Fruit fly (Drosophila melanogaster) whole organism, embryonic: Measurements from ENCODE around the gene CG31125.
A peak's percentile ranks its signal among the peaks of the same experiment; 100 is the strongest.

ENCODE experiments used
- Bdp1 ChIP-seq: fragments of 200-800 bp; sonication (Bioruptor generic); optimal IDR thresholded peaks from 3 replicates; lab custom pipeline; 2016; ENCODE audit warnings: missing biosample characterization, missing genetic modification characterization
- CG10147 ChIP-seq: fragments of 200-800 bp; sonication (Bioruptor generic); optimal IDR thresholded peaks from 2 replicates; lab custom pipeline; 2019; ENCODE audit warnings: missing biosample characterization, mild to moderate bottlenecking, missing genetic modification characterization, moderate library complexity
- CG11560 ChIP-seq: fragments of 200-800 bp; sonication (Bioruptor generic); IDR thresholded peaks from 3 replicates; pipeline ENCODE4 v1.3.6; 2022; ENCODE audit warnings: missing biosample characterization, missing genetic modification characterization
- CG12236 ChIP-seq: fragments of 200-800 bp; sonication (Bioruptor generic); optimal IDR thresholded peaks from 2 replicates; lab custom pipeline; 2016; ENCODE audit warnings: missing biosample characterization, missing genetic modification characterization
- CG12391 ChIP-seq: fragments of 200-800 bp; sonication (Bioruptor generic); optimal IDR thresholded peaks from 3 replicates; lab custom pipeline; 2018; ENCODE audit warnings: missing biosample characterization, mild to moderate bottlenecking, missing genetic modification characterization, moderate library complexity
- CG13296 ChIP-seq: fragments of 200-800 bp; sonication (Bioruptor generic); optimal IDR thresholded peaks from 3 replicates; lab custom pipeline; 2018; ENCODE audit warnings: missing biosample characterization, mild to moderate bottlenecking, missing genetic modification characterization
- CG13424 ChIP-seq: fragments of 200-800 bp; sonication (Bioruptor generic); optimal IDR thresholded peaks from 2 replicates; lab custom pipeline; 2019; ENCODE audit warnings: missing biosample characterization, mild to moderate bottlenecking, missing genetic modification characterization, moderate library complexity
- CG15011 ChIP-seq: fragments of 200-800 bp; sonication (Bioruptor generic); optimal IDR thresholded peaks from 3 replicates; lab custom pipeline; 2018; ENCODE audit warnings: missing biosample characterization, mild to moderate bottlenecking, missing genetic modification characterization
- CG15601 ChIP-seq: fragments of 200-800 bp; sonication (Bioruptor generic); optimal IDR thresholded peaks from 3 replicates; lab custom pipeline; 2019; ENCODE audit warnings: missing biosample characterization, mild to moderate bottlenecking, missing genetic modification characterization, moderate library complexity
- CG1603 ChIP-seq: fragments of 200-800 bp; sonication (Bioruptor generic); optimal IDR thresholded peaks from 2 replicates; lab custom pipeline; 2019; ENCODE audit warnings: missing biosample characterization, mild to moderate bottlenecking, missing genetic modification characterization, moderate library complexity
- CG1647 ChIP-seq: fragments of 200-800 bp; sonication (Bioruptor generic); optimal IDR thresholded peaks from 3 replicates; lab custom pipeline; 2016; ENCODE audit warnings: missing biosample characterization, missing genetic modification characterization
- CG16813 ChIP-seq: fragments of 200-800 bp; sonication (Bioruptor generic); IDR thresholded peaks from 3 replicates; pipeline ENCODE4 v1.3.6; 2022; ENCODE audit warnings: missing biosample characterization, missing genetic modification characterization; ENCODE audit not compliant: partially characterized antibody
- CG16863 ChIP-seq: fragments of 200-800 bp; sonication (Bioruptor generic); optimal IDR thresholded peaks from 3 replicates; lab custom pipeline; 2016; ENCODE audit warnings: missing biosample characterization, missing genetic modification characterization
- CG17612 ChIP-seq: fragments of 200-800 bp; sonication (Bioruptor generic); IDR thresholded peaks from 2 replicates; pipeline ENCODE4 v1.3.6; 2022; ENCODE audit warnings: missing biosample characterization, missing genetic modification characterization
- CG2120 ChIP-seq: fragments of 200-800 bp; sonication (Bioruptor generic); optimal IDR thresholded peaks from 3 replicates; lab custom pipeline; 2016; ENCODE audit warnings: missing biosample characterization, missing genetic modification characterization
- CG31365 ChIP-seq: fragments of 200-800 bp; sonication (Bioruptor generic); optimal IDR thresholded peaks from 2 replicates; lab custom pipeline; 2018; ENCODE audit warnings: missing biosample characterization, mild to moderate bottlenecking, missing genetic modification characterization
- CG32772 ChIP-seq: fragments of 200-800 bp; sonication (Bioruptor generic); IDR thresholded peaks from 2 replicates; pipeline ENCODE4 v1.3.6; 2022; ENCODE audit warnings: missing biosample characterization, missing genetic modification characterization
- CG3838 ChIP-seq: fragments of 200-800 bp; sonication (Bioruptor generic); optimal IDR thresholded peaks from 3 replicates; lab custom pipeline; 2016; ENCODE audit warnings: missing biosample characterization, missing genetic modification characterization
- CG4360 ChIP-seq: fragments of 200-800 bp; sonication (Bioruptor generic); IDR thresholded peaks from 2 replicates; pipeline ENCODE4 v1.3.6; 2022; ENCODE audit warnings: missing biosample characterization, missing genetic modification characterization
- CG4730 ChIP-seq: fragments of 200-800 bp; sonication (Bioruptor generic); IDR thresholded peaks from 2 replicates; pipeline ENCODE4 v1.3.6; 2022; ENCODE audit warnings: missing biosample characterization, missing genetic modification characterization
- CG6175 ChIP-seq: fragments of 200-800 bp; sonication (Bioruptor generic); IDR thresholded peaks from 3 replicates; pipeline ENCODE4 v1.3.6; 2022; ENCODE audit warnings: missing biosample characterization, missing genetic modification characterization
- CHES-1-like ChIP-seq: fragments of 200-800 bp; sonication (Bioruptor generic); optimal IDR thresholded peaks from 2 replicates; lab custom pipeline; 2016; ENCODE audit warnings: missing biosample characterization, missing genetic modification characterization
- Chrac-16 ChIP-seq: fragments of 200-800 bp; sonication (Bioruptor generic); optimal IDR thresholded peaks from 3 replicates; lab custom pipeline; 2016; ENCODE audit warnings: missing biosample characterization, missing genetic modification characterization
- E2f1 ChIP-seq: fragments of 200-800 bp; sonication (Bioruptor generic); IDR thresholded peaks from 2 replicates; pipeline ENCODE4 v1.3.6; 2022; ENCODE audit warnings: missing biosample characterization, missing genetic modification characterization
- E2f2 ChIP-seq: fragments of 200-800 bp; sonication (Bioruptor generic); IDR thresholded peaks from 2 replicates; pipeline ENCODE4 v1.3.6; 2022; ENCODE audit warnings: missing biosample characterization, missing genetic modification characterization
- Gug ChIP-seq: fragments of 200-800 bp; sonication (Bioruptor generic); IDR thresholded peaks from 4 replicates; pipeline ENCODE4 v1.3.6; 2022; ENCODE audit warnings: missing biosample characterization, missing genetic modification characterization
- HLH54F ChIP-seq: fragments of 200-800 bp; sonication (Bioruptor generic); optimal IDR thresholded peaks from 3 replicates; lab custom pipeline; 2016; ENCODE audit warnings: missing biosample characterization, missing genetic modification characterization
- Hmx ChIP-seq: fragments of 200-800 bp; sonication (Bioruptor generic); optimal IDR thresholded peaks from 2 replicates; lab custom pipeline; 2016; ENCODE audit warnings: missing biosample characterization, missing genetic modification characterization
- Tbp ChIP-seq: fragments of >200 bp; optimal IDR thresholded peaks from 2 replicates; lab custom pipeline; 2018; ENCODE audit warnings: missing biosample characterization, missing genetic modification characterization
- YL-1 ChIP-seq: fragments of 200-800 bp; sonication (Bioruptor generic); optimal IDR thresholded peaks from 3 replicates; lab custom pipeline; 2017; ENCODE audit warnings: missing biosample characterization, mild to moderate bottlenecking, missing genetic modification characterization
- ab ChIP-seq: fragments of 200-800 bp; sonication (Bioruptor generic); optimal IDR thresholded peaks from 2 replicates; lab custom pipeline; 2016; ENCODE audit warnings: missing biosample characterization, missing genetic modification characterization
- az2 ChIP-seq: fragments of 200-800 bp; sonication (Bioruptor generic); optimal IDR thresholded peaks from 3 replicates; lab custom pipeline; 2016; ENCODE audit warnings: missing biosample characterization, missing genetic modification characterization
- bsh ChIP-seq, 2 experiments: fragments of 200-800 bp; sonication (Bioruptor generic); optimal IDR thresholded peaks; 2 replicates each; lab custom pipeline; 2017 to 2018; ENCODE audit warnings: mild to moderate bottlenecking in 2 of 2, missing biosample characterization in 2 of 2, missing genetic modification characterization in 2 of 2, moderate library complexity in 1 of 2
- chinmo ChIP-seq: fragments of 200-800 bp; sonication (Bioruptor generic); IDR thresholded peaks from 4 replicates; pipeline ENCODE4 v1.3.6; 2022; ENCODE audit warnings: missing biosample characterization, missing genetic modification characterization; ENCODE audit not compliant: partially characterized antibody
- danr ChIP-seq: fragments of 200-800 bp; sonication (Bioruptor generic); IDR thresholded peaks from 2 replicates; pipeline ENCODE4 v1.3.6; 2022; ENCODE audit warnings: missing biosample characterization, missing genetic modification characterization
- dmrt99B ChIP-seq: fragments of 200-800 bp; sonication (Bioruptor generic); optimal IDR thresholded peaks from 2 replicates; lab custom pipeline; 2018; ENCODE audit warnings: missing biosample characterization, mild to moderate bottlenecking, missing genetic modification characterization, moderate library complexity
- gcm2 ChIP-seq: fragments of 200-800 bp; sonication (Bioruptor generic); optimal IDR thresholded peaks from 2 replicates; lab custom pipeline; 2016; ENCODE audit warnings: missing biosample characterization, missing genetic modification characterization
- gem ChIP-seq: fragments of 200-800 bp; sonication (Bioruptor generic); optimal IDR thresholded peaks from 2 replicates; lab custom pipeline; 2019; ENCODE audit warnings: missing biosample characterization, mild to moderate bottlenecking, missing genetic modification characterization, moderate library complexity
- gro ChIP-seq: fragments of 200-800 bp; sonication (Bioruptor generic); optimal IDR thresholded peaks from 2 replicates; lab custom pipeline; 2016; ENCODE audit warnings: missing biosample characterization, missing genetic modification characterization
- gsb-n ChIP-seq: fragments of 200-800 bp; sonication (Bioruptor generic); optimal IDR thresholded peaks from 3 replicates; lab custom pipeline; 2018; ENCODE audit warnings: missing biosample characterization, mild to moderate bottlenecking, missing genetic modification characterization
- jing ChIP-seq: fragments of 200-800 bp; sonication (Bioruptor generic); optimal IDR thresholded peaks from 2 replicates; lab custom pipeline; 2018; ENCODE audit warnings: missing biosample characterization, mild to moderate bottlenecking, missing genetic modification characterization
- jumu ChIP-seq: fragments of 200-800 bp; sonication (Bioruptor generic); optimal IDR thresholded peaks from 3 replicates; lab custom pipeline; 2016; ENCODE audit warnings: missing biosample characterization, missing genetic modification characterization
- ken ChIP-seq: fragments of 200-800 bp; sonication (Bioruptor generic); IDR thresholded peaks from 3 replicates; pipeline ENCODE4 v1.3.6; 2022; ENCODE audit warnings: missing biosample characterization, missing genetic modification characterization
- lilli ChIP-seq: fragments of 200-800 bp; sonication (Bioruptor generic); optimal IDR thresholded peaks from 3 replicates; lab custom pipeline; 2016; ENCODE audit warnings: missing biosample characterization, missing genetic modification characterization
- lola ChIP-seq, 3 experiments: fragments of >200 bp in 2 of 3; fragments of 200-800 bp in 1 of 3; sonication (Bioruptor generic) in 1 of 3; optimal IDR thresholded peaks; 2 replicates each; lab custom pipeline; 2017 to 2019; ENCODE audit warnings: missing biosample characterization in 3 of 3, missing genetic modification characterization in 3 of 3, mild to moderate bottlenecking in 1 of 3, moderate library complexity in 1 of 3
- mld ChIP-seq: fragments of 200-800 bp; sonication (Bioruptor generic); IDR thresholded peaks from 3 replicates; pipeline ENCODE4 v1.3.6; 2022; ENCODE audit warnings: missing biosample characterization, missing genetic modification characterization; ENCODE audit not compliant: partially characterized antibody
- oc ChIP-seq: fragments of 200-800 bp; sonication (Bioruptor generic); optimal IDR thresholded peaks from 2 replicates; lab custom pipeline; 2018; ENCODE audit warnings: missing biosample characterization, mild to moderate bottlenecking, missing genetic modification characterization, moderate library complexity
- pnt ChIP-seq: fragments of 200-800 bp; sonication (Bioruptor generic); optimal IDR thresholded peaks from 3 replicates; lab custom pipeline; 2016; ENCODE audit warnings: missing biosample characterization, missing genetic modification characterization
- pum ChIP-seq: fragments of 200-800 bp; sonication (Bioruptor generic); optimal IDR thresholded peaks from 2 replicates; lab custom pipeline; 2016; ENCODE audit warnings: missing biosample characterization, missing genetic modification characterization
- vnd ChIP-seq: fragments of 200-800 bp; sonication (Bioruptor generic); IDR thresholded peaks from 3 replicates; pipeline ENCODE4 v1.3.6; 2022; ENCODE audit warnings: missing biosample characterization, missing genetic modification characterization; ENCODE audit not compliant: partially characterized antibody
- vvl ChIP-seq: fragments of 200-800 bp; sonication (Bioruptor generic); IDR thresholded peaks from 2 replicates; pipeline ENCODE4 v1.3.6; 2022; ENCODE audit warnings: missing biosample characterization, missing genetic modification characterization

Gene CG31125

dm6 chr3R:24626003-24626486, 28.6 kb downstream of the CG31125 start (continued):
- no peak for TF ChIP-seq gcm2 (GFP tag; lab: Kevin White, UChicago)
- no peak for TF ChIP-seq CG17612
- no peak for TF ChIP-seq dmrt99B (tag; lab: Kevin White, UChicago)
- TF ChIP-seq gsb-n = no peak
- no peak for TF ChIP-seq CG16863 (GFP tag; lab: Kevin White, UChicago)
- no peak for TF ChIP-seq CG6175 (GFP tag; lab: Robert Waterston, UW)
- TF ChIP-seq CG1647 = peak; percentile 3
- TF ChIP-seq chinmo (GFP tag; lab: Robert Waterston, UW) = no peak; the same call in 3 of the 4 replicates
- TF ChIP-seq Bdp1 (GFP tag; lab: Kevin White, UChicago) = peak; percentile 3
- no peak for TF ChIP-seq vvl (GFP tag; lab: Robert Waterston, UW)
- no peak for TF ChIP-seq CG31365 (tag; lab: Kevin White, UChicago)
- no peak for TF ChIP-seq ab (GFP tag; lab: Kevin White, UChicago)
- TF ChIP-seq CG4360 (GFP tag; lab: Robert Waterston, UW) = no peak
- TF ChIP-seq CG15601 (tag; lab: Kevin White, UChicago) = no peak
- TF ChIP-seq CG3838 (GFP tag; lab: Kevin White, UChicago) = no peak
- TF ChIP-seq CG13424 (tag; lab: Kevin White, UChicago) = peak; percentile 54
- TF ChIP-seq Gug (GFP tag; lab: Robert Waterston, UW) = no peak
- TF ChIP-seq CG4730 (GFP tag; lab: Robert Waterston, UW) = peak; percentile 29; the same call in 1 of the 2 replicates
- peak; percentile 39 for TF ChIP-seq CG2120
- no peak for TF ChIP-seq Tbp (GFP tag; lab: Kevin White, UChicago)
- TF ChIP-seq CG13296 = no peak
- no peak for TF ChIP-seq oc (tag; lab: Kevin White, UChicago)
- no peak for TF ChIP-seq CG15011
- no peak for TF ChIP-seq HLH54F (GFP tag; lab: Kevin White, UChicago)
- peak; percentile 34; the same call in 1 of the 2 replicates for TF ChIP-seq E2f1
- TF ChIP-seq YL-1 (GFP tag; lab: Kevin White, UChicago) = no peak
- peak; percentile 7 for TF ChIP-seq az2 (GFP tag; lab: Kevin White, UChicago)
- TF ChIP-seq mld (GFP tag; lab: Robert Waterston, UW) = no peak
- TF ChIP-seq pum (GFP tag; lab: Kevin White, UChicago) = no peak
- TF ChIP-seq ken (GFP tag; lab: Robert Waterston, UW) = no peak
- no peak for TF ChIP-seq pnt (GFP tag; lab: Kevin White, UChicago)
- TF ChIP-seq jumu (GFP tag; lab: Kevin White, UChicago) = no peak
- TF ChIP-seq bsh (GFP tag; optimal IDR thresholded peaks at IDR 0.05; lab: Kevin White, UChicago) = peak in 1 of 2 experiments; percentile 28
- TF ChIP-seq vnd (GFP tag; lab: Robert Waterston, UW) = no peak
- no peak for TF ChIP-seq gem (tag; lab: Kevin White, UChicago)
- no peak for TF ChIP-seq danr (GFP tag; lab: Robert Waterston, UW)
- no peak for TF ChIP-seq jing (GFP tag; lab: Kevin White, UChicago)
- TF ChIP-seq CHES-1-like = peak; percentile 9
- TF ChIP-seq E2f2 (GFP tag; lab: Robert Waterston, UW) = no peak
- no peak for TF ChIP-seq CG32772 (GFP tag; lab: Robert Waterston, UW)
- TF ChIP-seq gro = no peak
- no peak for TF ChIP-seq CG1603 (tag; lab: Kevin White, UChicago)
- TF ChIP-seq lilli (GFP tag; lab: Kevin White, UChicago) = peak; percentile 18
- TF ChIP-seq CG10147 (GFP tag; lab: Kevin White, UChicago) = no peak
- no peak for TF ChIP-seq lola (GFP tag; optimal IDR thresholded peaks at IDR 0.05; lab: Kevin White, UChicago)
- no peak for TF ChIP-seq Hmx (GFP tag; lab: Kevin White, UChicago)
- TF ChIP-seq CG12236 (GFP tag; lab: Kevin White, UChicago) = no peak
- no peak for TF ChIP-seq Chrac-16 (GFP tag; lab: Kevin White, UChicago)
- no peak for TF ChIP-seq CG16813 (GFP tag; lab: Robert Waterston, UW)
- no peak for TF ChIP-seq CG11560 (tag; lab: Robert Waterston, UW)
- TF ChIP-seq CG12391 = peak; percentile 45
